Fruit fly (Drosophila melanogaster) whole organism, embryonic: ENCODE data around the gene CG34282.

Experiments used
- Ada2b ChIP-seq: fragments of 200-800 bp; sonication (Bioruptor generic); IDR thresholded peaks from 2 replicates; pipeline ENCODE4 v1.3.6; 2022; ENCODE audit warnings: missing biosample characterization, missing genetic modification characterization
- Aef1 ChIP-seq: fragments of 200-800 bp; sonication (Bioruptor generic); IDR thresholded peaks from 3 replicates; pipeline ENCODE4 v1.3.6; 2022; ENCODE audit warnings: missing biosample characterization, missing genetic modification characterization
- CG11560 ChIP-seq: fragments of 200-800 bp; sonication (Bioruptor generic); IDR thresholded peaks from 3 replicates; pipeline ENCODE4 v1.3.6; 2022; ENCODE audit warnings: missing biosample characterization, missing genetic modification characterization
- CG12071 ChIP-seq: fragments of 200-800 bp; sonication (Bioruptor generic); optimal IDR thresholded peaks from 3 replicates; lab custom pipeline; 2018; ENCODE audit warnings: missing biosample characterization, mild to moderate bottlenecking, missing genetic modification characterization
- CG12219 ChIP-seq: fragments of 200-800 bp; sonication (Bioruptor generic); optimal IDR thresholded peaks from 3 replicates; lab custom pipeline; 2018; ENCODE audit warnings: missing biosample characterization, mild to moderate bottlenecking, missing genetic modification characterization
- CG13296 ChIP-seq: fragments of 200-800 bp; sonication (Bioruptor generic); optimal IDR thresholded peaks from 3 replicates; lab custom pipeline; 2018; ENCODE audit warnings: missing biosample characterization, mild to moderate bottlenecking, missing genetic modification characterization
- CG15073 ChIP-seq: fragments of 200-800 bp; sonication (Bioruptor generic); optimal IDR thresholded peaks from 2 replicates; lab custom pipeline; 2016; ENCODE audit warnings: missing biosample characterization, missing genetic modification characterization
- CG17359 ChIP-seq: fragments of 200-800 bp; sonication (Bioruptor generic); optimal IDR thresholded peaks from 3 replicates; lab custom pipeline; 2018; ENCODE audit warnings: missing biosample characterization, mild to moderate bottlenecking, missing genetic modification characterization, moderate library complexity
- CG17802 ChIP-seq: fragments of 200-800 bp; sonication (Bioruptor generic); optimal IDR thresholded peaks from 2 replicates; lab custom pipeline; 2018; ENCODE audit warnings: missing biosample characterization, mild to moderate bottlenecking, missing genetic modification characterization, moderate library complexity
- CG17912 ChIP-seq: fragments of 200-800 bp; sonication (Bioruptor generic); optimal IDR thresholded peaks from 2 replicates; lab custom pipeline; 2018; ENCODE audit warnings: missing biosample characterization, mild to moderate bottlenecking, missing genetic modification characterization
- CG1832 ChIP-seq: fragments of 200-800 bp; sonication (Bioruptor generic); optimal IDR thresholded peaks from 2 replicates; lab custom pipeline; 2017; ENCODE audit warnings: missing biosample characterization, mild to moderate bottlenecking, missing genetic modification characterization, inconsistent platforms
- CG31441 ChIP-seq: fragments of 200-800 bp; sonication (Bioruptor generic); IDR thresholded peaks from 2 replicates; pipeline ENCODE4 v1.3.6; 2022; ENCODE audit warnings: missing biosample characterization, missing genetic modification characterization
- CG33213 ChIP-seq: fragments of 200-800 bp; sonication (Bioruptor generic); optimal IDR thresholded peaks from 3 replicates; lab custom pipeline; 2016; ENCODE audit warnings: missing biosample characterization, missing genetic modification characterization
- CG4617 ChIP-seq: fragments of 200-800 bp; sonication (Bioruptor generic); optimal IDR thresholded peaks from 3 replicates; lab custom pipeline; 2016; ENCODE audit warnings: missing biosample characterization, missing genetic modification characterization, borderline replicate concordance
- CG5180 ChIP-seq: fragments of 200-800 bp; sonication (Bioruptor generic); optimal IDR thresholded peaks from 3 replicates; lab custom pipeline; 2017; ENCODE audit warnings: missing biosample characterization, missing genetic modification characterization, mild to moderate bottlenecking, moderate library complexity, missing genetic modification reagents
- CG7357 ChIP-seq: fragments of 200-800 bp; sonication (Bioruptor generic); IDR thresholded peaks from 3 replicates; pipeline ENCODE4 v1.3.6; 2022; ENCODE audit warnings: missing biosample characterization, missing genetic modification characterization
- CG7372 ChIP-seq: fragments of 200-800 bp; sonication (Bioruptor generic); IDR thresholded peaks from 2 replicates; pipeline ENCODE4 v1.3.6; 2022; ENCODE audit warnings: missing biosample characterization, missing genetic modification characterization
- CG8924 ChIP-seq: fragments of 200-800 bp; optimal IDR thresholded peaks from 3 replicates; lab custom pipeline; 2019; ENCODE audit warnings: missing biosample characterization, mild to moderate bottlenecking, missing genetic modification characterization, moderate library complexity
- CG9817 ChIP-seq: fragments of 200-800 bp; sonication (Bioruptor generic); optimal IDR thresholded peaks from 2 replicates; lab custom pipeline; 2018; ENCODE audit warnings: missing biosample characterization, mild to moderate bottlenecking, missing genetic modification characterization, moderate library complexity
- Dad ChIP-seq: fragments of 200-800 bp; sonication (Bioruptor generic); optimal IDR thresholded peaks from 3 replicates; lab custom pipeline; 2016; ENCODE audit warnings: missing biosample characterization, missing genetic modification characterization
- Dfd ChIP-seq, 2 experiments: fragments of >200 bp; optimal IDR thresholded peaks; 2 replicates each; lab custom pipeline; 2017; ENCODE audit warnings: missing biosample characterization in 2 of 2, missing genetic modification characterization in 2 of 2
- Fer1 ChIP-seq: fragments of 200-800 bp; sonication (Bioruptor generic); optimal IDR thresholded peaks from 2 replicates; lab custom pipeline; 2017; ENCODE audit warnings: missing biosample characterization, mild to moderate bottlenecking, missing genetic modification characterization
- Hmr ChIP-seq: fragments of 200-800 bp; sonication (Bioruptor generic); optimal IDR thresholded peaks from 3 replicates; lab custom pipeline; 2017; ENCODE audit warnings: mild to moderate bottlenecking, missing biosample characterization, missing genetic modification reagents, missing genetic modification characterization
- Hmx ChIP-seq: fragments of 200-800 bp; sonication (Bioruptor generic); optimal IDR thresholded peaks from 2 replicates; lab custom pipeline; 2016; ENCODE audit warnings: missing biosample characterization, missing genetic modification characterization
- Hr3 ChIP-seq: fragments of 200-800 bp; sonication (Bioruptor generic); optimal IDR thresholded peaks from 3 replicates; lab custom pipeline; 2016; ENCODE audit warnings: missing biosample characterization, missing genetic modification characterization
- Lpt ChIP-seq: fragments of >200 bp; optimal IDR thresholded peaks from 2 replicates; lab custom pipeline; 2018; ENCODE audit warnings: missing biosample characterization, missing genetic modification characterization
- Meics ChIP-seq: fragments of 200-800 bp; sonication (Bioruptor generic); optimal IDR thresholded peaks from 2 replicates; lab custom pipeline; 2017; ENCODE audit warnings: missing biosample characterization, mild to moderate bottlenecking, missing genetic modification characterization
- Mes4 ChIP-seq: fragments of 200-800 bp; sonication (Bioruptor generic); optimal IDR thresholded peaks from 2 replicates; lab custom pipeline; 2016; ENCODE audit warnings: missing biosample characterization, missing genetic modification characterization
- NC2α ChIP-seq: fragments of 200-800 bp; sonication (Bioruptor generic); optimal IDR thresholded peaks from 2 replicates; lab custom pipeline; 2016; ENCODE audit warnings: missing biosample characterization, missing genetic modification characterization
- Nf-YA ChIP-seq: fragments of 200-800 bp; sonication (Bioruptor generic); IDR thresholded peaks from 2 replicates; pipeline ENCODE4 v1.3.6; 2022; ENCODE audit warnings: missing biosample characterization, missing genetic modification characterization
- NfI ChIP-seq: fragments of 200-800 bp; sonication (Bioruptor generic); optimal IDR thresholded peaks from 3 replicates; lab custom pipeline; 2018; ENCODE audit warnings: missing biosample characterization, mild to moderate bottlenecking, missing genetic modification characterization, moderate library complexity
- Sry-β ChIP-seq: fragments of 200-800 bp; sonication (Bioruptor generic); optimal IDR thresholded peaks from 2 replicates; lab custom pipeline; 2018; ENCODE audit warnings: missing biosample characterization, mild to moderate bottlenecking, missing genetic modification characterization, moderate library complexity
- Trl ChIP-seq, 3 experiments: fragments of >200 bp in 2 of 3; fragments of 200-800 bp in 1 of 3; sonication (Bioruptor generic) in 1 of 3; optimal IDR thresholded peaks; 2 replicates in 1 of 3; 3 replicates in 2 of 3; lab custom pipeline; 2016 to 2017; ENCODE audit warnings: missing biosample characterization in 1 of 3, missing genetic modification characterization in 1 of 3
- bab2 ChIP-seq: fragments of 200-800 bp; sonication (Bioruptor generic); optimal IDR thresholded peaks from 2 replicates; lab custom pipeline; 2016; ENCODE audit warnings: missing biosample characterization, missing genetic modification characterization
- crol ChIP-seq: fragments of 200-800 bp; sonication (Bioruptor generic); IDR thresholded peaks from 2 replicates; pipeline ENCODE4 v1.3.6; 2022; ENCODE audit warnings: missing biosample characterization, missing genetic modification characterization
- fd102C ChIP-seq: fragments of 200-800 bp; sonication (Bioruptor generic); optimal IDR thresholded peaks from 2 replicates; lab custom pipeline; 2018; ENCODE audit warnings: missing biosample characterization, mild to moderate bottlenecking, missing genetic modification characterization, moderate library complexity
- fd64A ChIP-seq: fragments of 200-800 bp; sonication (Bioruptor generic); optimal IDR thresholded peaks from 3 replicates; lab custom pipeline; 2018; ENCODE audit warnings: missing biosample characterization, mild to moderate bottlenecking, missing genetic modification characterization
- gem ChIP-seq: fragments of 200-800 bp; sonication (Bioruptor generic); optimal IDR thresholded peaks from 2 replicates; lab custom pipeline; 2019; ENCODE audit warnings: missing biosample characterization, mild to moderate bottlenecking, missing genetic modification characterization, moderate library complexity
- hbn ChIP-seq: fragments of 200-800 bp; sonication (Bioruptor generic); IDR thresholded peaks from 2 replicates; pipeline ENCODE4 v1.3.6; 2022; ENCODE audit warnings: missing biosample characterization, missing genetic modification characterization; ENCODE audit not compliant: partially characterized antibody
- mld ChIP-seq: fragments of 200-800 bp; sonication (Bioruptor generic); IDR thresholded peaks from 3 replicates; pipeline ENCODE4 v1.3.6; 2022; ENCODE audit warnings: missing biosample characterization, missing genetic modification characterization; ENCODE audit not compliant: partially characterized antibody
- nau ChIP-seq: fragments of 200-800 bp; sonication (Bioruptor generic); optimal IDR thresholded peaks from 3 replicates; lab custom pipeline; 2017; ENCODE audit warnings: missing biosample characterization, mild to moderate bottlenecking, missing genetic modification characterization, missing genetic modification reagents
- nmo ChIP-seq: fragments of 200-800 bp; sonication (Bioruptor generic); optimal IDR thresholded peaks from 2 replicates; lab custom pipeline; 2018; ENCODE audit warnings: missing biosample characterization, mild to moderate bottlenecking, missing genetic modification characterization, moderate library complexity
- oc ChIP-seq: fragments of 200-800 bp; sonication (Bioruptor generic); optimal IDR thresholded peaks from 2 replicates; lab custom pipeline; 2018; ENCODE audit warnings: missing biosample characterization, mild to moderate bottlenecking, missing genetic modification characterization, moderate library complexity
- peb ChIP-seq: fragments of 200-800 bp; sonication (Bioruptor generic); IDR thresholded peaks from 2 replicates; pipeline ENCODE4 v1.3.6; 2022; ENCODE audit warnings: missing biosample characterization, missing genetic modification characterization
- prd ChIP-seq, 3 experiments: fragments of >200 bp in 2 of 3; fragments of 200-800 bp in 1 of 3; sonication (Bioruptor generic) in 1 of 3; optimal IDR thresholded peaks in 2 of 3; IDR thresholded peaks in 1 of 3; 2 replicates in 2 of 3; 3 replicates in 1 of 3; pipeline versions ENCODE4 v1.3.6 to Lab custom; 2017 to 2022; ENCODE audit warnings: missing biosample characterization in 1 of 3, missing genetic modification characterization in 1 of 3
- repo ChIP-seq: fragments of 200-800 bp; sonication (Bioruptor generic); optimal IDR thresholded peaks from 2 replicates; lab custom pipeline; 2016; ENCODE audit warnings: missing biosample characterization, missing genetic modification characterization
- seq ChIP-seq: fragments of 200-800 bp; sonication (Bioruptor generic); IDR thresholded peaks from 2 replicates; pipeline ENCODE4 v1.3.6; 2022; ENCODE audit warnings: missing biosample characterization, missing genetic modification characterization
- tin ChIP-seq: fragments of 200-800 bp; sonication (Bioruptor generic); optimal IDR thresholded peaks from 3 replicates; lab custom pipeline; 2016; ENCODE audit warnings: missing biosample characterization, missing genetic modification characterization
- tio ChIP-seq: fragments of 200-800 bp; sonication (Bioruptor generic); optimal IDR thresholded peaks from 2 replicates; lab custom pipeline; 2017; ENCODE audit warnings: missing biosample characterization, missing genetic modification characterization, inconsistent platforms

CG34282 gene

dm6 chr3R:18743270-18743922, 48.3 kb downstream of the CG34282 start, which contains the start of gene Mekk1 (continued):
- TF ChIP-seq Trl (optimal IDR thresholded peaks at IDR 0.05; lab: Kevin White, UChicago) (peak in 1 of 2 experiments; percentile 43), Trl (GFP tag; optimal IDR thresholded peaks at IDR 0.05; lab: Kevin White, UChicago) (peak; percentile 38), Mes4 (GFP tag; lab: Kevin White, UChicago) (no peak), nmo (GFP tag; lab: Kevin White, UChicago) (peak; percentile 47), CG7372 (GFP tag; lab: Robert Waterston, UW) (peak; percentile 20; the same call in 1 of the 2 replicates), Hmx (GFP tag; lab: Kevin White, UChicago) (peak; percentile 21), CG4617 (GFP tag; lab: Kevin White, UChicago) (peak; percentile 4), Fer1 (GFP tag; lab: Kevin White, UChicago) (peak; percentile 73), fd64A (GFP tag; lab: Kevin White, UChicago) (no peak), Hr3 (GFP tag; lab: Kevin White, UChicago) (peak; percentile 12), Meics (GFP tag; lab: Kevin White, UChicago) (peak; percentile 56), CG9817 (tag; lab: Kevin White, UChicago) (peak; percentile 60), Nf-YA (GFP tag; lab: Robert Waterston, UW) (no peak), gem (peak; percentile 63), CG17912 (GFP tag; lab: Kevin White, UChicago) (no peak), CG17802 (tag; lab: Kevin White, UChicago) (no peak), NfI (GFP tag; lab: Kevin White, UChicago) (peak; percentile 63), NC2α (no peak), CG15073 (GFP tag; lab: Kevin White, UChicago) (no peak), CG11560 (tag; lab: Robert Waterston, UW) (no peak), Dfd (GFP tag; optimal IDR thresholded peaks at IDR 0.05; lab: Kevin White, UChicago) (no peak), oc (tag; lab: Kevin White, UChicago) (no peak), Lpt (no peak), CG7357 (no peak), tio (GFP tag; lab: Kevin White, UChicago) (no peak), nau (no peak), seq (GFP tag; lab: Robert Waterston, UW) (no peak), prd (optimal IDR thresholded peaks at IDR 0.05; lab: Kevin White, UChicago) (no peak), prd (GFP tag; IDR thresholded peaks at IDR 0.05; lab: Robert Waterston, UW) (no peak), crol (GFP tag; lab: Robert Waterston, UW) (no peak), tin (GFP tag; lab: Kevin White, UChicago) (peak; percentile 51), Aef1 (GFP tag; lab: Robert Waterston, UW) (peak; percentile 31; the same call in 1 of the 3 replicates), repo (GFP tag; lab: Kevin White, UChicago) (no peak), Hmr (peak; percentile 53), CG12071 (GFP tag; lab: Kevin White, UChicago) (no peak), bab2 (peak; percentile 40), mld (GFP tag; lab: Robert Waterston, UW) (no peak), peb (GFP tag; lab: Robert Waterston, UW) (no peak), CG33213 (no peak), CG17359 (tag; lab: Kevin White, UChicago) (peak; percentile 29), fd102C (GFP tag; lab: Kevin White, UChicago) (no peak), CG1832 (GFP tag; lab: Kevin White, UChicago) (no peak), CG8924 (tag; lab: Kevin White, UChicago) (peak; percentile 2), CG13296 (GFP tag; lab: Kevin White, UChicago) (peak; percentile 17), CG12219 (GFP tag; lab: Kevin White, UChicago) (no peak), CG31441 (GFP tag; lab: Robert Waterston, UW) (no peak), CG5180 (GFP tag; lab: Kevin White, UChicago) (no peak), Dad (GFP tag; lab: Kevin White, UChicago) (peak; percentile 26), hbn (peak; percentile 53; the same call in 1 of the 2 replicates), Sry-β (GFP tag; lab: Kevin White, UChicago) (peak; percentile 87), Ada2b (GFP tag; lab: Robert Waterston, UW) (no peak)
